Fruit fly (Drosophila melanogaster) whole organism, embryonic: ENCODE data around the gene Pa1.

Experiments used
- CG10209 ChIP-seq: fragments of 200-800 bp; sonication (Bioruptor generic); optimal IDR thresholded peaks from 3 replicates; lab custom pipeline; 2017; ENCODE audit warnings: missing biosample characterization, mild to moderate bottlenecking, missing genetic modification characterization, missing genetic modification reagents
- CG1024 ChIP-seq: fragments of 200-800 bp; sonication (Bioruptor generic); IDR thresholded peaks from 2 replicates; pipeline ENCODE4 v1.3.6; 2022; ENCODE audit warnings: missing biosample characterization, missing genetic modification characterization
- CG10366 ChIP-seq: fragments of 200-800 bp; sonication (Bioruptor generic); IDR thresholded peaks from 2 replicates; pipeline ENCODE4 v1.3.6; 2022; ENCODE audit warnings: missing biosample characterization, missing genetic modification characterization
- CG10543 ChIP-seq: fragments of 200-800 bp; sonication (Bioruptor generic); optimal IDR thresholded peaks from 3 replicates; lab custom pipeline; 2017; ENCODE audit warnings: missing biosample characterization, mild to moderate bottlenecking, missing genetic modification characterization, moderate library complexity
- CG12744 ChIP-seq: fragments of 200-800 bp; sonication (Bioruptor generic); optimal IDR thresholded peaks from 2 replicates; lab custom pipeline; 2016; ENCODE audit warnings: missing biosample characterization, missing genetic modification characterization
- CG14441 ChIP-seq: fragments of 200-800 bp; sonication (Bioruptor generic); IDR thresholded peaks from 2 replicates; pipeline ENCODE4 v1.3.6; 2022; ENCODE audit warnings: missing biosample characterization, missing genetic modification characterization
- CG15269 ChIP-seq: fragments of 200-800 bp; sonication (Bioruptor generic); optimal IDR thresholded peaks from 2 replicates; lab custom pipeline; 2018; ENCODE audit warnings: missing biosample characterization, mild to moderate bottlenecking, missing genetic modification characterization, moderate library complexity
- CG15479 ChIP-seq: fragments of 200-800 bp; sonication (Bioruptor generic); optimal IDR thresholded peaks from 3 replicates; lab custom pipeline; 2019; ENCODE audit warnings: missing biosample characterization, mild to moderate bottlenecking, missing genetic modification characterization, moderate library complexity
- CG1603 ChIP-seq: fragments of 200-800 bp; sonication (Bioruptor generic); optimal IDR thresholded peaks from 2 replicates; lab custom pipeline; 2019; ENCODE audit warnings: missing biosample characterization, mild to moderate bottlenecking, missing genetic modification characterization, moderate library complexity
- CG1832 ChIP-seq: fragments of 200-800 bp; sonication (Bioruptor generic); optimal IDR thresholded peaks from 2 replicates; lab custom pipeline; 2017; ENCODE audit warnings: missing biosample characterization, mild to moderate bottlenecking, missing genetic modification characterization, inconsistent platforms
- CG7372 ChIP-seq: fragments of 200-800 bp; sonication (Bioruptor generic); IDR thresholded peaks from 2 replicates; pipeline ENCODE4 v1.3.6; 2022; ENCODE audit warnings: missing biosample characterization, missing genetic modification characterization
- CG8944 ChIP-seq: fragments of 200-800 bp; sonication (Bioruptor generic); optimal IDR thresholded peaks from 3 replicates; lab custom pipeline; 2016; ENCODE audit warnings: missing biosample characterization, missing genetic modification characterization
- CG9727 ChIP-seq: fragments of 200-800 bp; sonication (Bioruptor generic); optimal IDR thresholded peaks from 3 replicates; lab custom pipeline; 2017; ENCODE audit warnings: missing biosample characterization, mild to moderate bottlenecking, missing genetic modification characterization
- Drgx ChIP-seq: fragments of 200-800 bp; sonication (Bioruptor generic); IDR thresholded peaks from 2 replicates; pipeline ENCODE4 v1.3.6; 2022; ENCODE audit warnings: missing biosample characterization, missing genetic modification characterization
- ERR ChIP-seq: fragments of 200-800 bp; sonication (Bioruptor generic); optimal IDR thresholded peaks from 2 replicates; lab custom pipeline; 2016; ENCODE audit warnings: missing biosample characterization, missing genetic modification characterization
- Ets97D ChIP-seq: fragments of 200-800 bp; sonication (Bioruptor generic); optimal IDR thresholded peaks from 3 replicates; lab custom pipeline; 2016; ENCODE audit warnings: missing biosample characterization, missing genetic modification characterization
- Gsc ChIP-seq: fragments of 200-800 bp; sonication (Bioruptor generic); IDR thresholded peaks from 2 replicates; pipeline ENCODE4 v1.3.6; 2022; ENCODE audit warnings: missing biosample characterization, missing genetic modification characterization
- HLH3B ChIP-seq: fragments of 200-800 bp; sonication (Bioruptor generic); IDR thresholded peaks from 2 replicates; pipeline ENCODE4 v1.3.6; 2022; ENCODE audit warnings: missing biosample characterization, missing genetic modification characterization
- HLHmδ ChIP-seq: fragments of 200-800 bp; sonication (Bioruptor generic); optimal IDR thresholded peaks from 2 replicates; lab custom pipeline; 2018; ENCODE audit warnings: missing biosample characterization, mild to moderate bottlenecking, missing genetic modification characterization, moderate library complexity
- Hr51 ChIP-seq, 2 experiments: fragments of 200-800 bp; sonication (Bioruptor generic); optimal IDR thresholded peaks; 2 replicates in 1 of 2; 3 replicates in 1 of 2; lab custom pipeline; 2016 to 2018; ENCODE audit warnings: missing biosample characterization in 2 of 2, missing genetic modification characterization in 2 of 2, mild to moderate bottlenecking in 1 of 2, moderate library complexity in 1 of 2
- MTF-1 ChIP-seq: fragments of 200-800 bp; sonication (Bioruptor generic); optimal IDR thresholded peaks from 2 replicates; lab custom pipeline; 2018; ENCODE audit warnings: missing biosample characterization, mild to moderate bottlenecking, missing genetic modification characterization, borderline replicate concordance
- Nf-YB ChIP-seq: fragments of 200-800 bp; sonication (Bioruptor generic); optimal IDR thresholded peaks from 3 replicates; lab custom pipeline; 2019; ENCODE audit warnings: missing biosample characterization, mild to moderate bottlenecking, missing genetic modification characterization, moderate library complexity
- Oaz ChIP-seq: fragments of 200-800 bp; sonication (Bioruptor generic); IDR thresholded peaks from 2 replicates; pipeline ENCODE4 v1.3.6; 2022; ENCODE audit warnings: missing biosample characterization, missing genetic modification characterization
- Sry-β ChIP-seq: fragments of 200-800 bp; sonication (Bioruptor generic); optimal IDR thresholded peaks from 2 replicates; lab custom pipeline; 2018; ENCODE audit warnings: missing biosample characterization, mild to moderate bottlenecking, missing genetic modification characterization, moderate library complexity
- Sry-δ ChIP-seq: fragments of 200-800 bp; sonication (Bioruptor generic); optimal IDR thresholded peaks from 2 replicates; lab custom pipeline; 2016; ENCODE audit warnings: missing biosample characterization, missing genetic modification characterization
- Trl ChIP-seq, 3 experiments: fragments of >200 bp in 2 of 3; fragments of 200-800 bp in 1 of 3; sonication (Bioruptor generic) in 1 of 3; optimal IDR thresholded peaks; 2 replicates in 1 of 3; 3 replicates in 2 of 3; lab custom pipeline; 2016 to 2017; ENCODE audit warnings: missing biosample characterization in 1 of 3, missing genetic modification characterization in 1 of 3
- Usf ChIP-seq: fragments of 200-800 bp; sonication (Bioruptor generic); optimal IDR thresholded peaks from 2 replicates; lab custom pipeline; 2017; ENCODE audit warnings: missing genotype, missing biosample characterization, missing genetic modification characterization
- btn ChIP-seq: fragments of 200-800 bp; sonication (Bioruptor generic); optimal IDR thresholded peaks from 2 replicates; lab custom pipeline; 2016; ENCODE audit warnings: missing biosample characterization, missing genetic modification characterization
- cato ChIP-seq: fragments of 200-800 bp; sonication (Bioruptor generic); optimal IDR thresholded peaks from 2 replicates; lab custom pipeline; 2016; ENCODE audit warnings: missing biosample characterization, missing genetic modification characterization, borderline replicate concordance
- chm ChIP-seq: fragments of 200-800 bp; sonication (Bioruptor generic); IDR thresholded peaks from 2 replicates; pipeline ENCODE4 v1.3.6; 2022; ENCODE audit warnings: missing biosample characterization, missing genetic modification characterization
- crc ChIP-seq: fragments of 200-800 bp; sonication (Bioruptor generic); optimal IDR thresholded peaks from 2 replicates; lab custom pipeline; 2016; ENCODE audit warnings: missing biosample characterization, missing genetic modification characterization
- crp ChIP-seq, 2 experiments: fragments of 200-800 bp; sonication (Bioruptor generic); optimal IDR thresholded peaks; 2 replicates in 1 of 2; 3 replicates in 1 of 2; lab custom pipeline; 2017; ENCODE audit warnings: missing biosample characterization in 2 of 2, missing genetic modification characterization in 2 of 2, mild to moderate bottlenecking in 1 of 2, moderate library complexity in 1 of 2
- dysf ChIP-seq: fragments of 200-800 bp; sonication (Bioruptor generic); IDR thresholded peaks from 3 replicates; pipeline ENCODE4 v1.3.6; 2022; ENCODE audit warnings: missing biosample characterization, missing genetic modification characterization
- esg ChIP-seq: fragments of 200-800 bp; sonication (Bioruptor generic); conservative IDR thresholded peaks from 2 replicates; pipeline ENCODE4 v1.3.6; 2022; ENCODE audit warnings: missing biosample characterization, missing genetic modification characterization
- fd96Cb ChIP-seq: fragments of 200-800 bp; sonication (Bioruptor generic); optimal IDR thresholded peaks from 2 replicates; lab custom pipeline; 2018; ENCODE audit warnings: missing biosample characterization, mild to moderate bottlenecking, missing genetic modification characterization, moderate library complexity
- ftz-f1 ChIP-seq: fragments of 200-800 bp; sonication (Bioruptor generic); optimal IDR thresholded peaks from 2 replicates; lab custom pipeline; 2016; ENCODE audit warnings: missing biosample characterization, missing genetic modification characterization
- gem ChIP-seq: fragments of 200-800 bp; sonication (Bioruptor generic); optimal IDR thresholded peaks from 2 replicates; lab custom pipeline; 2019; ENCODE audit warnings: missing biosample characterization, mild to moderate bottlenecking, missing genetic modification characterization, moderate library complexity
- gfzf ChIP-seq: fragments of 200-800 bp; sonication (Bioruptor generic); optimal IDR thresholded peaks from 2 replicates; lab custom pipeline; 2016; ENCODE audit warnings: missing biosample characterization, mild to moderate bottlenecking, missing genetic modification characterization, moderate library complexity
- grau ChIP-seq: fragments of 200-800 bp; optimal IDR thresholded peaks from 3 replicates; lab custom pipeline; 2019; ENCODE audit warnings: missing biosample characterization, mild to moderate bottlenecking, missing genetic modification characterization, moderate library complexity
- kni ChIP-seq: fragments of 200-800 bp; sonication (Bioruptor generic); optimal IDR thresholded peaks from 3 replicates; lab custom pipeline; 2017; ENCODE audit warnings: mild to moderate bottlenecking, missing biosample characterization, missing genetic modification reagents, missing genetic modification characterization
- lmd ChIP-seq: fragments of 200-800 bp; sonication (Bioruptor generic); IDR thresholded peaks from 2 replicates; pipeline ENCODE4 v1.3.6; 2022; ENCODE audit warnings: missing biosample characterization, missing genetic modification characterization
- row ChIP-seq: fragments of 200-800 bp; sonication (Bioruptor generic); IDR thresholded peaks from 3 replicates; pipeline ENCODE4 v1.3.6; 2022; ENCODE audit warnings: missing biosample characterization, missing genetic modification characterization
- sens ChIP-seq: fragments of 200-800 bp; sonication (Bioruptor generic); peaks from one replicate; lab custom pipeline; 2016; ENCODE audit warnings: missing biosample characterization, missing genetic modification characterization
- seq ChIP-seq: fragments of 200-800 bp; sonication (Bioruptor generic); IDR thresholded peaks from 2 replicates; pipeline ENCODE4 v1.3.6; 2022; ENCODE audit warnings: missing biosample characterization, missing genetic modification characterization
- slbo ChIP-seq: fragments of 200-800 bp; sonication (Bioruptor generic); IDR thresholded peaks from 2 replicates; pipeline ENCODE4 v1.3.6; 2022; ENCODE audit warnings: missing biosample characterization, missing genetic modification characterization
- sob ChIP-seq: fragments of 200-800 bp; sonication (Bioruptor generic); IDR thresholded peaks from 2 replicates; pipeline ENCODE4 v1.3.6; 2022; ENCODE audit warnings: missing biosample characterization, missing genetic modification characterization
- yki ChIP-seq: fragments of >200 bp; optimal IDR thresholded peaks from 3 replicates; lab custom pipeline; 2018
- zen ChIP-seq: fragments of 200-800 bp; sonication (Bioruptor generic); optimal IDR thresholded peaks from 3 replicates; lab custom pipeline; 2018; ENCODE audit warnings: missing biosample characterization, mild to moderate bottlenecking, missing genetic modification characterization, moderate library complexity

The Pa1 gene

DNA sequence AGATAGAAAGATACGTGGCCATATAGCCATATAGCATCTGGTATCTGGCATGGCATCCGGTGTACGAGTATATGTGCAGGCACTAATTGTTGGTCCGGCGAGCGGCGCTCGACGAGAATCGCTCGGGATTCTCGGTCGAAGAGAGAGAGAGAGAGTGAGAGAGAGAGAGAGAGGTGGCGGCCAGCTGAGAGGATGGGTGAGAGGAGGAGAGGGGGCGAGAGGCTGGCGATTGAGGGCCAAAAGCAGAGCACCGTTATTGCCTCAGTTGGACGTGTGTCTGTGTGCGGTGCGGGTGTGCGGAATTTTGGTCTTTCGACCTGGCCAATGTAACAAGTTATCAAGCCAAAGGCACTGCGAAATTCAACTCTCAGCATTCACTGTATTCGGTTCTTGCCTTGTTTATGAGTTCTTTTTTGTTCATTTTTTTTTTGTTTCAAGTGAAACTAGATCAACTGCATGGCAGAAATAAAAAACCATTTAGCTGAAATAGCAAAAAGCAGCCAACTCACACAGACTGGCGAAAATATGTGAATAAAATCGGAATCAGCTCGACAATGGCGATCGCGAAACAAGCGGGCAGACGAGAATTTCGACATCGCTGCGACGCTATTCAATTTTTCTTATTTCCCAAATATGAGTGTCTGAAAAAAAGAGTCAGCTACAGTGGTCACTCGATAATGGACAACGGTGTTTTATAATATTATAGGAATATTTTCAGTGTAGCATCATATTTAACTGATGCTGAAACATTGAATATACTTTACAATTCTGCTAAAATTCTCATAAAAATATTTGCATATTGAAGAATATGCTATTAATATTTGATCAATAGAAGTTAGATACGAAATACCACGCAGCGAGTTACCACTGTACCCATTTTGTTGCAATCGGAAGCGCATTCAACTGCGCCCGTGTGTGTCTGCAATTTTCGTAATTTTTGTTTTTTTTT, 14.0 kb downstream of the Pa1 start (continued):
- TF ChIP-seq Gsc (no peak), yki (lab: Kevin White, UChicago) (peak; percentile 1), gfzf (no peak), sob (GFP tag; lab: Robert Waterston, UW) (0 out of 2 replicates have a peak, but pooled peaks have one; percentile 6), zen (tag; lab: Kevin White, UChicago) (no peak), slbo (GFP tag; lab: Robert Waterston, UW) (peak; percentile 29; the same call in 1 of the 2 replicates), seq (GFP tag; lab: Robert Waterston, UW) (no peak), cato (GFP tag; lab: Kevin White, UChicago) (no peak), row (GFP tag; lab: Robert Waterston, UW) (peak; percentile 45; the same call in 2 of the 3 replicates), CG15479 (GFP tag; lab: Kevin White, UChicago) (no peak), Sry-δ (GFP tag; lab: Kevin White, UChicago) (no peak), ERR (GFP tag; lab: Kevin White, UChicago) (no peak), HLHmδ (GFP tag; lab: Kevin White, UChicago) (no peak), dysf (peak; percentile 54; the same call in 2 of the 3 replicates), Hr51 (GFP tag; optimal IDR thresholded peaks at IDR 0.05; lab: Kevin White, UChicago) (peak in 1 of 2 experiments; percentile 18), CG15269 (peak; percentile 2), CG1603 (tag; lab: Kevin White, UChicago) (no peak), CG12744 (GFP tag; lab: Kevin White, UChicago) (no peak), CG10366 (GFP tag; lab: Robert Waterston, UW) (no peak), Oaz (GFP tag; lab: Robert Waterston, UW) (no peak), CG7372 (GFP tag; lab: Robert Waterston, UW) (0 out of 2 replicates have a peak, but pooled peaks have one; percentile 23), Drgx (GFP tag; lab: Robert Waterston, UW) (peak; percentile 40; the same call in 1 of the 2 replicates), CG1832 (peak; percentile 4), HLH3B (0 out of 2 replicates have a peak, but pooled peaks have one; percentile 13), grau (tag; lab: Kevin White, UChicago) (peak; percentile 60), Trl (optimal IDR thresholded peaks at IDR 0.05; lab: Kevin White, UChicago) (peak; percentile 74 to 81), Trl (GFP tag; optimal IDR thresholded peaks at IDR 0.05; lab: Kevin White, UChicago) (no peak), esg (GFP tag; lab: Robert Waterston, UW) (peak; percentile 30; the same call in 1 of the 2 replicates), Usf (GFP tag; lab: Kevin White, UChicago) (no peak), chm (GFP tag; lab: Robert Waterston, UW) (0 out of 2 replicates have a peak, but pooled peaks have one; percentile 25), CG1024 (no peak), sens (GFP tag; lab: Kevin White, UChicago) (peak; percentile 17), CG8944 (GFP tag; lab: Kevin White, UChicago) (no peak), CG10543 (GFP tag; lab: Kevin White, UChicago) (peak; percentile 21), CG10209 (GFP tag; lab: Kevin White, UChicago) (no peak), gem (tag; lab: Kevin White, UChicago) (peak; percentile 34), lmd (GFP tag; lab: Robert Waterston, UW) (peak; percentile 40; the same call in 1 of the 2 replicates)
- TF ChIP-seq, all 482 proteins: peak for 37

DNA sequence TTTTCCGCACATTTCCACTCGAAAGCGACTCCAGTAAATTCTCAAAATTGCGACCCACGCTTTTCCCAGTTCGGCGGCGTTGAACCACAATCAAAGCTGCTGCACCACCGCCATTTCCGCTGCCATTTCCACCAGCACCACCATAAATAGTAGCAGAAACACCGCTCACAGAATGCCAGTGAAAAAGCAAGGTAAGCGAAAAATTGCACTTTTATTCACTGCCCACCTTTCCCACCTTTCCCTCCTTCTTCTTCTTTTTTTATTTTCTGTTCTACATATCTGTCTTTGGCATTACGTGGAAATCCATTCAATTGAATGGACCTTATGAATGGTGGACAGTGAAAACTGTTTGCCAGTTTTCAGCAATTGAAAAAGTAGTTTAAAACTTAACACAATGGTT, 15.3 kb downstream of the Pa1 start:
- no peak for TF ChIP-seq kni (GFP tag; lab: Kevin White, UChicago)
- no peak for TF ChIP-seq lmd (GFP tag; lab: Robert Waterston, UW)
- TF ChIP-seq Nf-YB (GFP tag; lab: Kevin White, UChicago), result no peak
- TF ChIP-seq MTF-1 (GFP tag; lab: Kevin White, UChicago), result no peak
- TF ChIP-seq crc (GFP tag; lab: Kevin White, UChicago), result no peak
- TF ChIP-seq CG14441 (GFP tag; lab: Robert Waterston, UW), result no peak
- no peak for TF ChIP-seq Ets97D (GFP tag; lab: Kevin White, UChicago)
- no peak for TF ChIP-seq seq (GFP tag; lab: Robert Waterston, UW)
- no peak for TF ChIP-seq crp (GFP tag; optimal IDR thresholded peaks at IDR 0.05; lab: Kevin White, UChicago)
- TF ChIP-seq fd96Cb, result no peak
- no peak for TF ChIP-seq ftz-f1 (GFP tag; lab: Kevin White, UChicago)
- no peak for TF ChIP-seq btn (GFP tag; lab: Kevin White, UChicago)
- no peak for TF ChIP-seq CG9727 (GFP tag; lab: Kevin White, UChicago)
- TF ChIP-seq Sry-β (GFP tag; lab: Kevin White, UChicago), result no peak
